Worm (Caenorhabditis elegans): ENCODE results near the gene idpc-5.

idpc-5 gene

ce11 chrV:9622834-9623233, at the start of gene idpc-5:
TSS of gene idpc-5 (minus strand) at chrV:9622934.
- TF ChIP-seq tbx-7 (tag; optimal IDR thresholded peaks at IDR 0.05) (no peak), K09A11.1 (tag; optimal IDR thresholded peaks at IDR 0.05; ENCODE audit: insufficient read depth) (no peak), sdc-2 (tag; optimal IDR thresholded peaks at IDR 0.05) (no peak), dve-1 (tag; optimal IDR thresholded peaks at IDR 0.05) (no peak), unc-3 (GFP tag; conservative IDR thresholded peaks at IDR 0.05) (no peak), unc-3 (tag; optimal IDR thresholded peaks at IDR 0.05) (no peak), ceh-34 (tag; optimal IDR thresholded peaks at IDR 0.05) (no peak), lin-11 (tag; optimal IDR thresholded peaks at IDR 0.05) (no peak), ceh-48 (tag; optimal IDR thresholded peaks at IDR 0.05) (no peak), sox-4 (tag; optimal IDR thresholded peaks at IDR 0.05) (no peak), elt-2 (tag; optimal IDR thresholded peaks at IDR 0.05) (no peak), madf-2 (tag; optimal IDR thresholded peaks at IDR 0.05) (no peak), ahr-1 (tag; optimal IDR thresholded peaks at IDR 0.05) (no peak), dmd-4 (tag; optimal IDR thresholded peaks at IDR 0.05; ENCODE audit: borderline replicate concordance) (no peak), K02D7.2 (tag; optimal IDR thresholded peaks at IDR 0.05) (no peak), nfya-1 (tag; optimal IDR thresholded peaks at IDR 0.05) (no peak)

- TF ChIP-seq unc-55 (GFP tag; optimal IDR thresholded peaks at IDR 0.05) (no peak), ceh-31 (tag; optimal IDR thresholded peaks at IDR 0.05) (no peak), ceh-34 (tag; optimal IDR thresholded peaks at IDR 0.05) (no peak), ahr-1 (tag; optimal IDR thresholded peaks at IDR 0.05) (no peak), unc-3 (GFP tag; conservative IDR thresholded peaks at IDR 0.05) (no peak), unc-3 (tag; optimal IDR thresholded peaks at IDR 0.05) (no peak), gmeb-2 (tag; optimal IDR thresholded peaks at IDR 0.05) (no peak), eyg-1 (tag; optimal IDR thresholded peaks at IDR 0.05) (no peak), hlh-6 (tag; optimal IDR thresholded peaks at IDR 0.05) (no peak), nhr-11 (tag; optimal IDR thresholded peaks at IDR 0.05) (no peak), lim-6 (tag; optimal IDR thresholded peaks at IDR 0.05) (no peak), zip-5 (tag; optimal IDR thresholded peaks at IDR 0.05) (no peak), ama-1 (optimal IDR thresholded peaks at IDR 0.05) (no peak), T23F11.4 (GFP tag; optimal IDR thresholded peaks at IDR 0.05) (no peak), pag-3 (tag; optimal IDR thresholded peaks at IDR 0.05; ENCODE audit: borderline replicate concordance) (no peak), unc-42 (tag; optimal IDR thresholded peaks at IDR 0.05) (no peak), pha-2 (tag; optimal IDR thresholded peaks at IDR 0.05) (no peak), fkh-10 (GFP tag; optimal IDR thresholded peaks at IDR 0.05) (no peak)
Observed at ce11 chrV:9672495-9672894, 49.8 kb upstream of the idpc-5 start.

DNA sequence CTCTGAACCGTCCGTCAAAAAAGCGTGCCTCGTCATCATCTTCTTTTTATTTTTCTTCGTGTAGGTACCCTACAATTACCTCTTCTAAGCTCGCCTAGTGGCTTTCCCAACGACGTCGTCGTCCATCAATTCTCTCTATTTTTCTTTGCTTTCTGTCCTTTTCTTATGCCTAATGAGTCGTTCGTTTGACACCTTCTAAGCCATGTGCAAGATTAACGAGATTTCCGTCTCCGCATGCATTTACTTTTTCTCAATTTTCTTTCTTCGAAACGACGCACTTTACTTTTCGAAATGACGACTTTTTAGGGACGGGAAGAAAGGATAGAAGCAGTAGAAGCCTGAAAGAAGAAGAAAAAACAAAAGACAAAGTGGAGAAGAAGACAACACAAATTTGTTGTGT, 43.7 kb upstream of the idpc-5 start, which contains the start of gene ZK287.1:
TSS of gene ZK287.1 (plus strand) at position 301 of the 400 bp plus-strand sequence.
- TF ChIP-seq fkh-10 (GFP tag; optimal IDR thresholded peaks at IDR 0.05) (peak; percentile 3), unc-42 (tag; optimal IDR thresholded peaks at IDR 0.05) (peak; percentile 17), zip-5 (tag; optimal IDR thresholded peaks at IDR 0.05) (no peak)

DNA sequence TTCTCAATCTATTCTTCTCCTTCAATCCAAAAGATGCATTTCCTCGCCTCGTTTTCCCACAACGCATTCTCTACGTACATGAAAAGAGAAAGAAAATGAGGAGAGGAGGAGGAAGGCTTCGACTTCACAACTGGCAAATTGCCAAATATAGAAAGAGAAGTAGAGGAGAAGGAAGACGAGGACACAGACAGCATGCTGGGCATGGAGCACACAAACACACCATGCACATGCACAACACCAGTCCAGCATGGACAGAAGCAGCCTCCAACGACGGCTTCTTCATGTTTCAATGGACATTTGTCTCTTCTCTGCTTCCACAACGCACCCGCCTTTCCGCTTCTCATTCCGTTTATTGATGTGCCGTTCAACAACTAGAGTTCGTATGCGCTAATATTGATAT, 41.9 kb upstream of the idpc-5 start:
- TF ChIP-seq hlh-6 (tag; optimal IDR thresholded peaks at IDR 0.05), result no peak
- TF ChIP-seq ceh-31 (tag; optimal IDR thresholded peaks at IDR 0.05), result peak; percentile 82
- TF ChIP-seq unc-86 (tag; optimal IDR thresholded peaks at IDR 0.05), result peak; percentile 18
- TF ChIP-seq tbx-2 (tag; optimal IDR thresholded peaks at IDR 0.05), result peak; percentile 44
- peak; percentile 0 for TF ChIP-seq ref-2 (tag; optimal IDR thresholded peaks at IDR 0.05)
- no peak for TF ChIP-seq T23F11.4 (GFP tag; optimal IDR thresholded peaks at IDR 0.05)
- TF ChIP-seq nfya-1 (tag; optimal IDR thresholded peaks at IDR 0.05), result peak; percentile 56
- peak; percentile 30 for TF ChIP-seq ceh-48 (tag; optimal IDR thresholded peaks at IDR 0.05)
- TF ChIP-seq C38D4.7 (GFP tag; optimal IDR thresholded peaks at IDR 0.05), result no peak
- peak; percentile 14 for TF ChIP-seq unc-42 (tag; optimal IDR thresholded peaks at IDR 0.05)
- TF ChIP-seq ceh-19 (GFP tag; optimal IDR thresholded peaks at IDR 0.05), result peak; percentile 39

DNA sequence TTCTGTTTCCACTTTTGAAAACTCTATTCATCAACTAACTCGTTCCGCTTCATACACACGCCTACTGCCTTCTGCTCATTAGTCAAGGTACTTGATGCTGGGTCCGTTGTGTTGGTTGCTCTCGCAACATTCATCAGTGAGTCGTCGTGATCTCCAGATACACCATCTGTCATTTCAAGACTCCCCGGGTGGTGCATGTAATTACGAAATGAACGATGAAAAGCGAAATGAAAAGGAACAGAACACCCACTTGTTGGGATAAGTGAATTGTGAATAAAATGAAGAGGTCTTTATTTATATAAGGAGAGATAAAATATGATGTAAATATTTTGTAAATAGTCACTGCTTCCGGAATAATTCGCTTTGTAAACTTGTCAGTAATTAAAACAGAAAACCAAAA, 41.2 kb upstream of the idpc-5 start:
- TF ChIP-seq ceh-14 (tag; optimal IDR thresholded peaks at IDR 0.05) (peak; percentile 1), madf-2 (tag; optimal IDR thresholded peaks at IDR 0.05) (no peak), unc-42 (tag; optimal IDR thresholded peaks at IDR 0.05) (peak; percentile 45)

Data from whole organism, late embryonic.